Worm (Caenorhabditis elegans): ENCODE results near the gene nta-1.

nta-1 gene

DNA sequence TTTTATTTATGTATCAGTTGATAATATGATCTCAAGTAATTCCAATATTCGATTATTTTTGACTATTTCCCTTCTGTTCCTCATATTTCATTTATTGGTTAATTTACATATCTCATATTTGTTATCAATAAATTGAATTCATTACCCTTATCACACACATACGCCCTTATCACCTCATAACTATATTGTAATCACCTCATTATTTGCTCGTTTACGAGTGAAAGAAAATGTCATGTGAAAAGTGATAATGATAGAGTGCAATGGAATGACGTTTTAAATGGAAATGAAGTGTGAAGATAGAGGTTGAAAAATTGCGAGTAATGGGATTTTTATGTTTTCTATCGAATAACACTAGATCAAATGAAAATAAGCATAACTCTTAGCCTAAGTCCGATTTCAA is 42.9 kb upstream of the nta-1 start:
- TF ChIP-seq Y53F4B.3 (GFP tag; IDR thresholded peaks at IDR 0.05), result no peak
- TF ChIP-seq cebp-1 (GFP tag; IDR thresholded peaks at IDR 0.05), result peak; percentile 10; the same call in 1 of the 2 replicates
- no peak for TF ChIP-seq cebp-1 (tag; optimal IDR thresholded peaks at IDR 0.05)
- TF ChIP-seq ceh-40 (GFP tag; IDR thresholded peaks at IDR 0.05), result no peak
- TF ChIP-seq zfh-2 (GFP tag; conservative IDR thresholded peaks at IDR 0.05), result no peak
- peak; percentile 95 for TF ChIP-seq ets-4 (GFP tag; optimal IDR thresholded peaks at IDR 0.05)
- peak; percentile 65 for TF ChIP-seq ztf-22 (GFP tag; optimal IDR thresholded peaks at IDR 0.05)
- no peak for TF ChIP-seq nfya-2 (GFP tag; IDR thresholded peaks at IDR 0.05)
- no peak for TF ChIP-seq ekl-4 (GFP tag; IDR thresholded peaks at IDR 0.05)
- peak; percentile 26 for TF ChIP-seq pha-4 (tag; optimal IDR thresholded peaks at IDR 0.05)
- no peak for TF ChIP-seq snpc-1.1 (tag; optimal IDR thresholded peaks at IDR 0.05; ENCODE audit: insufficient read depth)
- no peak for TF ChIP-seq mes-4 (tag; optimal IDR thresholded peaks at IDR 0.05)
- TF ChIP-seq bed-2 (GFP tag; IDR thresholded peaks at IDR 0.05), result no peak
- no peak for TF ChIP-seq lin-35 (GFP tag; optimal IDR thresholded peaks at IDR 0.05)
- TF ChIP-seq F55B11.4 (tag; optimal IDR thresholded peaks at IDR 0.05; ENCODE audit: borderline replicate concordance, insufficient read depth), result no peak
- TF ChIP-seq T26A5.8 (tag; optimal IDR thresholded peaks at IDR 0.05), result no peak
- no peak for TF ChIP-seq ceh-27 (GFP tag; optimal IDR thresholded peaks at IDR 0.05)
- no peak for TF ChIP-seq snpc-3.4 (tag; optimal IDR thresholded peaks at IDR 0.05)
- peak; percentile 52; the same call in 1 of the 2 replicates for TF ChIP-seq nfyb-1 (GFP tag; IDR thresholded peaks at IDR 0.05)
- TF ChIP-seq nhr-80 (tag; optimal IDR thresholded peaks at IDR 0.05), result peak; percentile 92
- peak; percentile 84 for TF ChIP-seq atf-7 (tag; optimal IDR thresholded peaks at IDR 0.05)
- no peak for TF ChIP-seq B0336.3 (GFP tag; IDR thresholded peaks at IDR 0.05)
- 0 out of 2 replicates have a peak, but pooled peaks have one; percentile 34 for TF ChIP-seq dox-1 (GFP tag; IDR thresholded peaks at IDR 0.05)
- no peak for TF ChIP-seq mcd-1 (GFP tag; IDR thresholded peaks at IDR 0.05)
- TF ChIP-seq lin-40 (tag; optimal IDR thresholded peaks at IDR 0.05), result no peak
- TF ChIP-seq F57A8.1 (GFP tag; optimal IDR thresholded peaks at IDR 0.05), result no peak
- no peak for TF ChIP-seq ztf-26 (tag; optimal IDR thresholded peaks at IDR 0.05)
- TF ChIP-seq snpc-1.3 (tag; optimal IDR thresholded peaks at IDR 0.05; ENCODE audit: insufficient read depth), result no peak
- TF ChIP-seq hmg-1.2 (GFP tag; IDR thresholded peaks at IDR 0.05), result no peak
- no peak for TF ChIP-seq ZK185.1 (tag; optimal IDR thresholded peaks at IDR 0.05; ENCODE audit: poor library complexity, severe bottlenecking)
- TF ChIP-seq hmg-20 (GFP tag; IDR thresholded peaks at IDR 0.05), result no peak
- TF ChIP-seq ama-1 (optimal IDR thresholded peaks at IDR 0.05), result no peak
- no peak for TF ChIP-seq ama-1 (GFP tag; optimal IDR thresholded peaks at IDR 0.05)
- peak; percentile 19 for TF ChIP-seq unc-62 (GFP tag; optimal IDR thresholded peaks at IDR 0.05)

DNA sequence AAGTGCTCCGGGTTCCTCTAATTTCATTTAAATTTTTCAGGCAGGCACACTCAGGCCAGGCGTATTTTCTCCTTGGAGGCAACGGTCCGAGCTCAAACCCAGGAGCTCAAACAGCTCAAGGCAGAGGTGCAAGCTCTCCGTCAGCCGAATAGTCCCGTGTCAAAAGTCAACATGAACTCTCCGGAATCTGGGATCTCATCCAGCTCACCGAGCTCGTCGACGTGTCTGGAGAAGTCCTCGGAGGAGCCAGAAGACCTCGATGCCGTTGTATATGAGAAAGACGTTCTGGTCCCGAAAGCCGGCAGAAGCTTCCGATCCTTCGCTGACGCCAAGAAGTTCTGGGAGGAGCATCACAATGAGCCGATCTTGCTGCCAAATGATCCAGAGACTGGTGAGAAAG is 42.1 kb upstream of the nta-1 start:
- TF ChIP-seq ceh-27 (GFP tag; optimal IDR thresholded peaks at IDR 0.05) (no peak), rec-8 (tag; optimal IDR thresholded peaks at IDR 0.05) (no peak), zfh-2 (GFP tag; conservative IDR thresholded peaks at IDR 0.05) (peak; percentile 70), aptf-2 (GFP tag; conservative IDR thresholded peaks at IDR 0.05) (no peak), madf-6 (GFP tag; IDR thresholded peaks at IDR 0.05) (no peak), nhr-179 (tag; optimal IDR thresholded peaks at IDR 0.05) (no peak)

ce11 chrII:3785257-3785656 is 41.6 kb upstream of the nta-1 start, which contains the start of gene T24E12.1:
Gene T24E12.1 (plus strand): TSS chrII:3785557.
- TF ChIP-seq nfyb-1 (GFP tag; IDR thresholded peaks at IDR 0.05) (no peak), ztf-22 (GFP tag; optimal IDR thresholded peaks at IDR 0.05) (no peak), aptf-2 (GFP tag; conservative IDR thresholded peaks at IDR 0.05) (peak; percentile 84; the same call in 1 of the 2 replicates), dox-1 (GFP tag; IDR thresholded peaks at IDR 0.05) (no peak)

Measured in whole organism, young adult.